Worm (Caenorhabditis elegans) whole organism, mixed stage, embryonic: ENCODE measurements around the gene fbxa-105.
"Not testable (repeated sequence)": the region's sequence is repeated elsewhere in the genome, so short reads cannot be mapped to it uniquely, and the experiment has no call there.

Source experiments
- M03D4.4 ChIP-seq: sonication (generic microtip); optimal IDR thresholded peaks from 2 replicates; lab custom pipeline; 2017; ENCODE audit warnings: mild to moderate bottlenecking, missing genetic modification characterization, missing compliant biosample characterization
- bed-3 ChIP-seq: fragments of 200-800 bp; sonication (Bioruptor generic); optimal IDR thresholded peaks from 3 replicates; lab custom pipeline; 2018; ENCODE audit warnings: mild to moderate bottlenecking, missing genetic modification characterization, moderate library complexity, missing compliant biosample characterization
- ceh-43 ChIP-seq: fragments of 200-800 bp; sonication (Bioruptor generic); optimal IDR thresholded peaks from 2 replicates; lab custom pipeline; 2018; ENCODE audit warnings: mild to moderate bottlenecking, missing genetic modification characterization, moderate library complexity, missing compliant biosample characterization
- ces-1 ChIP-seq: fragments of 150-350 bp; optimal IDR thresholded peaks from 2 replicates; lab custom pipeline; 2014; ENCODE audit warnings: missing biosample characterization, missing genetic modification reagents, missing genetic modification characterization
- cnd-1 ChIP-seq: fragments of 200-800 bp; sonication (Bioruptor generic); optimal IDR thresholded peaks from 2 replicates; lab custom pipeline; 2018; ENCODE audit warnings: mild to moderate bottlenecking, missing genetic modification characterization, missing compliant biosample characterization
- elt-1 ChIP-seq: sonication (generic microtip); optimal IDR thresholded peaks from 2 replicates; lab custom pipeline; 2017; ENCODE audit warnings: missing genetic modification characterization, mild to moderate bottlenecking, missing compliant biosample characterization, antibody characterized with exemption, moderate library complexity, borderline replicate concordance; ENCODE audit not compliant: insufficient read depth
- elt-3 ChIP-seq: fragments of 150-350 bp; optimal IDR thresholded peaks from 2 replicates; lab custom pipeline; 2014; ENCODE audit warnings: missing biosample characterization, missing genetic modification characterization
- ham-2 ChIP-seq: fragments of 200-800 bp; sonication (Bioruptor generic); optimal IDR thresholded peaks from 2 replicates; lab custom pipeline; 2018; ENCODE audit warnings: mild to moderate bottlenecking, missing genetic modification characterization, missing compliant biosample characterization
- hlh-1 ChIP-seq: fragments of 150-350 bp; optimal IDR thresholded peaks from 2 replicates; lab custom pipeline; 2014; ENCODE audit warnings: missing biosample characterization, missing genetic modification reagents, missing genetic modification characterization
- lin-32 ChIP-seq: fragments of 200-800 bp; sonication (Bioruptor generic); optimal IDR thresholded peaks from 2 replicates; lab custom pipeline; 2018; ENCODE audit warnings: mild to moderate bottlenecking, missing genetic modification characterization, missing compliant biosample characterization
- lsy-2 ChIP-seq: fragments of 150-350 bp; optimal IDR thresholded peaks from 2 replicates; lab custom pipeline; 2014; ENCODE audit warnings: missing biosample characterization, missing genetic modification characterization
- mab-5 ChIP-seq: fragments of 150-350 bp; optimal IDR thresholded peaks from 2 replicates; lab custom pipeline; 2014; ENCODE audit warnings: missing biosample characterization, missing genetic modification characterization
- mep-1 ChIP-seq: fragments of 150-350 bp; optimal IDR thresholded peaks from 2 replicates; lab custom pipeline; 2017; ENCODE audit warnings: missing biosample characterization, missing genetic modification reagents, missing genetic modification characterization, inconsistent platforms
- mls-2 ChIP-seq: sonication (generic microtip); optimal IDR thresholded peaks from 2 replicates; lab custom pipeline; 2016; ENCODE audit warnings: mild to moderate bottlenecking, missing genetic modification characterization, moderate library complexity, missing compliant biosample characterization
- nhr-12 ChIP-seq: fragments of 150-350 bp; optimal IDR thresholded peaks from 2 replicates; lab custom pipeline; 2014; ENCODE audit warnings: missing biosample characterization, missing genetic modification characterization
- nhr-237 ChIP-seq: fragments of 150-350 bp; optimal IDR thresholded peaks from 2 replicates; lab custom pipeline; 2014; ENCODE audit warnings: missing biosample characterization, missing genetic modification characterization
- nhr-28 ChIP-seq: fragments of 150-350 bp; optimal IDR thresholded peaks from 2 replicates; lab custom pipeline; 2014; ENCODE audit warnings: missing biosample characterization, missing genetic modification characterization
- pha-4 ChIP-seq: fragments of 150-350 bp; optimal IDR thresholded peaks from 2 replicates; lab custom pipeline; 2018; ENCODE audit warnings: missing biosample characterization, missing genetic modification reagents, missing genetic modification characterization
- sem-2 ChIP-seq: fragments of 200-800 bp; sonication (Bioruptor generic); optimal IDR thresholded peaks from 2 replicates; lab custom pipeline; 2018; ENCODE audit warnings: mild to moderate bottlenecking, missing genetic modification characterization, missing compliant biosample characterization
- snpc-4 ChIP-seq: fragments of 150-350 bp; optimal IDR thresholded peaks from 2 replicates; lab custom pipeline; 2014; ENCODE audit warnings: missing biosample characterization, missing genetic modification characterization
- sptf-1 ChIP-seq: sonication (generic microtip); optimal IDR thresholded peaks from 2 replicates; lab custom pipeline; 2017; ENCODE audit warnings: mild to moderate bottlenecking, missing genetic modification characterization, moderate library complexity, missing compliant biosample characterization
- unc-120 ChIP-seq: sonication (generic microtip); optimal IDR thresholded peaks from 2 replicates; lab custom pipeline; 2017; ENCODE audit warnings: missing genetic modification characterization, missing compliant biosample characterization; ENCODE audit not compliant: poor library complexity, severe bottlenecking
- unc-39 ChIP-seq: fragments of 150-350 bp; optimal IDR thresholded peaks from 2 replicates; lab custom pipeline; 2014; ENCODE audit warnings: missing biosample characterization, missing genetic modification characterization
- unc-62 ChIP-seq: fragments of 150-350 bp; optimal IDR thresholded peaks from 2 replicates; lab custom pipeline; 2014; ENCODE audit warnings: missing biosample characterization, missing genetic modification reagents, missing genetic modification characterization
- zip-8 ChIP-seq: fragments of 150-350 bp; optimal IDR thresholded peaks from 2 replicates; lab custom pipeline; 2014; ENCODE audit warnings: missing biosample characterization, missing genetic modification characterization
- ztf-11 ChIP-seq: fragments of 150-350 bp; optimal IDR thresholded peaks from 2 replicates; lab custom pipeline; 2014; ENCODE audit warnings: missing biosample characterization, missing genetic modification characterization

Gene fbxa-105

ce11 chrV:7349541-7349940, 42.3 kb downstream of the fbxa-105 start, which contains the start of gene nhr-149:
TSS of gene nhr-149 (minus strand) at chrV:7349641.
- TF ChIP-seq mep-1 (tag; lab: Kevin White, UChicago) = no peak
- TF ChIP-seq zip-8 = peak; percentile 53

ce11 chrV:7345494-7345893, 46.3 kb downstream of the fbxa-105 start, which contains the start of gene nhr-147:
TSS of gene nhr-147 (plus strand) at chrV:7345794.
- TF ChIP-seq ztf-11 (tag; lab: Kevin White, UChicago); unc-62 (GFP tag; lab: Kevin White, UChicago); ces-1 (GFP tag; lab: Kevin White, UChicago): not testable (repeated sequence)

ce11 chrV:7343522-7343921, 48.3 kb downstream of the fbxa-105 start, which contains the start of gene srh-244:
TSS of gene srh-244 (plus strand) at chrV:7343822.
- no peak for TF ChIP-seq sptf-1 (tag; lab: Kevin White, UChicago)
- no peak for TF ChIP-seq lin-32
- TF ChIP-seq zip-8 = no peak
- no peak for TF ChIP-seq unc-120 (tag; lab: Kevin White, UChicago)
- TF ChIP-seq, all 35 proteins: peak for 0

- TF ChIP-seq sem-2 = no peak
- no peak for TF ChIP-seq unc-39 (tag; lab: Kevin White, UChicago)
- TF ChIP-seq sptf-1 (tag; lab: Kevin White, UChicago) = no peak
- TF ChIP-seq mls-2 = no peak
- TF ChIP-seq elt-1 (tag; lab: Kevin White, UChicago) = no peak
- no peak for TF ChIP-seq cnd-1
- TF ChIP-seq bed-3 (GFP tag; lab: Kevin White, UChicago) = no peak
- no peak for TF ChIP-seq nhr-237 (tag; lab: Kevin White, UChicago)
- TF ChIP-seq M03D4.4 (tag; lab: Kevin White, UChicago) = no peak
- TF ChIP-seq snpc-4 (tag; lab: Kevin White, UChicago) = no peak
- no peak for TF ChIP-seq nhr-28 (tag; lab: Kevin White, UChicago)
- no peak for TF ChIP-seq mab-5 (tag; lab: Kevin White, UChicago)
- TF ChIP-seq pha-4 (tag; lab: Kevin White, UChicago) = no peak
- TF ChIP-seq lin-32 = no peak
- TF ChIP-seq ham-2 (GFP tag; lab: Kevin White, UChicago) = no peak
- TF ChIP-seq ceh-43 (GFP tag; lab: Kevin White, UChicago) = no peak
- no peak for TF ChIP-seq nhr-12
- no peak for TF ChIP-seq lsy-2
- TF ChIP-seq hlh-1 (tag; lab: Kevin White, UChicago) = no peak
- no peak for TF ChIP-seq elt-3
Measured at ce11 chrV:7341942-7342341, 49.9 kb downstream of the fbxa-105 start, which contains the start of the genes nhr-263 and nhr-148. TSS of gene nhr-263 (minus strand) at chrV:7342042. TSS of gene nhr-148 (plus strand) at chrV:7342156.
